Fruit fly (Drosophila melanogaster) whole organism, prepupa: ENCODE measurements around the gene CG13679.

Experiments used
- Blimp-1 ChIP-seq: fragments of 200-800 bp; sonication (Bioruptor generic); optimal IDR thresholded peaks from 3 replicates; lab custom pipeline; 2017; ENCODE audit warnings: missing biosample characterization, missing genetic modification characterization, mild to moderate bottlenecking, moderate library complexity, missing genetic modification reagents
- CG10631 ChIP-seq: fragments of 200-800 bp; sonication (Bioruptor generic); optimal IDR thresholded peaks from 2 replicates; lab custom pipeline; 2016; ENCODE audit warnings: missing biosample characterization, missing genetic modification characterization
- CG11294 ChIP-seq: fragments of 200-800 bp; sonication (Bioruptor generic); IDR thresholded peaks from 2 replicates; pipeline ENCODE4 v1.3.6; 2022; ENCODE audit warnings: missing biosample characterization, missing genetic modification characterization
- CG11762 ChIP-seq: fragments of 200-800 bp; sonication (Bioruptor generic); optimal IDR thresholded peaks from 3 replicates; lab custom pipeline; 2016; ENCODE audit warnings: missing biosample characterization, missing genetic modification characterization; ENCODE audit not compliant: insufficient read depth
- CG11902 ChIP-seq: fragments of 200-800 bp; sonication (Bioruptor generic); optimal IDR thresholded peaks from 3 replicates; lab custom pipeline; 2016; ENCODE audit warnings: missing biosample characterization, missing genetic modification characterization
- CG15336 ChIP-seq: fragments of 200-800 bp; sonication (Bioruptor generic); IDR thresholded peaks from 2 replicates; pipeline ENCODE4 v1.3.6; 2022; ENCODE audit warnings: missing biosample characterization, missing genetic modification characterization
- CG3032 ChIP-seq: fragments of 200-800 bp; optimal IDR thresholded peaks from 2 replicates; lab custom pipeline; 2019; ENCODE audit warnings: missing biosample characterization, mild to moderate bottlenecking, missing genetic modification characterization, moderate library complexity
- CG32006 ChIP-seq: fragments of 200-800 bp; sonication (Bioruptor generic); optimal IDR thresholded peaks from 3 replicates; lab custom pipeline; 2017; ENCODE audit warnings: missing biosample characterization, mild to moderate bottlenecking, missing genetic modification characterization
- CG34406 ChIP-seq: fragments of 200-800 bp; sonication (Bioruptor generic); optimal IDR thresholded peaks from 3 replicates; lab custom pipeline; 2016; ENCODE audit warnings: missing biosample characterization, missing genetic modification characterization
- CG4318 ChIP-seq: fragments of 200-800 bp; sonication (Bioruptor generic); optimal IDR thresholded peaks from 3 replicates; lab custom pipeline; 2017; ENCODE audit warnings: missing biosample characterization, mild to moderate bottlenecking, missing genetic modification characterization
- CG6163 ChIP-seq: fragments of 200-800 bp; sonication (Bioruptor generic); IDR thresholded peaks from 3 replicates; pipeline ENCODE4 v1.3.6; 2022; ENCODE audit warnings: missing biosample characterization, missing genetic modification characterization
- CG6276 ChIP-seq: fragments of 200-800 bp; sonication (Bioruptor generic); optimal IDR thresholded peaks from 2 replicates; lab custom pipeline; 2017; ENCODE audit warnings: missing biosample characterization, mild to moderate bottlenecking, missing genetic modification characterization
- CG6792 ChIP-seq: fragments of 200-800 bp; sonication (Bioruptor generic); optimal IDR thresholded peaks from 3 replicates; lab custom pipeline; 2016; ENCODE audit warnings: missing biosample characterization, missing genetic modification characterization
- CG6808 ChIP-seq: fragments of 200-800 bp; sonication (Bioruptor generic); optimal IDR thresholded peaks from 3 replicates; lab custom pipeline; 2017; ENCODE audit warnings: missing biosample characterization, missing genetic modification characterization, mild to moderate bottlenecking, moderate library complexity, missing genetic modification reagents
- CG7368 ChIP-seq: fragments of 200-800 bp; sonication (Bioruptor generic); optimal IDR thresholded peaks from 3 replicates; lab custom pipeline; 2016; ENCODE audit warnings: missing biosample characterization, missing genetic modification characterization
- CG8119 ChIP-seq: fragments of 200-800 bp; sonication (Bioruptor generic); IDR thresholded peaks from 3 replicates; pipeline ENCODE4 v1.3.6; 2022; ENCODE audit warnings: missing biosample characterization, missing genetic modification characterization
- CG8319 ChIP-seq: fragments of 200-800 bp; sonication (Bioruptor generic); optimal IDR thresholded peaks from 3 replicates; lab custom pipeline; 2016; ENCODE audit warnings: missing biosample characterization, missing genetic modification characterization
- CG8632 ChIP-seq: fragments of 200-800 bp; sonication (Bioruptor generic); optimal IDR thresholded peaks from 3 replicates; lab custom pipeline; 2016; ENCODE audit warnings: missing biosample characterization, missing genetic modification characterization
- Eip75B ChIP-seq: fragments of 200-800 bp; sonication (Bioruptor generic); optimal IDR thresholded peaks from 3 replicates; lab custom pipeline; 2016; ENCODE audit warnings: missing biosample characterization, missing genetic modification characterization
- Eip78C ChIP-seq: fragments of 200-800 bp; sonication (Bioruptor generic); peaks from one replicate; lab custom pipeline; 2016; ENCODE audit warnings: missing biosample characterization, missing genetic modification characterization
- Eip93F ChIP-seq: fragments of 200-800 bp; sonication (Bioruptor generic); optimal IDR thresholded peaks from 2 replicates; lab custom pipeline; 2016; ENCODE audit warnings: missing biosample characterization, mild to moderate bottlenecking, missing genetic modification characterization
- Ets96B ChIP-seq: fragments of 200-800 bp; optimal IDR thresholded peaks from 2 replicates; lab custom pipeline; 2019; ENCODE audit warnings: missing biosample characterization, mild to moderate bottlenecking, missing genetic modification characterization, moderate library complexity
- Hr38 ChIP-seq: sonication (Bioruptor generic); optimal IDR thresholded peaks from 2 replicates; lab custom pipeline; 2016; ENCODE audit warnings: missing biosample characterization, missing genetic modification characterization
- Hr39 ChIP-seq: fragments of 200-800 bp; sonication (Bioruptor generic); optimal IDR thresholded peaks from 2 replicates; lab custom pipeline; 2016; ENCODE audit warnings: missing biosample characterization, missing genetic modification characterization
- Lpt ChIP-seq: fragments of 200-800 bp; sonication (Bioruptor generic); optimal IDR thresholded peaks from 3 replicates; lab custom pipeline; 2016; ENCODE audit warnings: missing biosample characterization, missing genetic modification characterization
- OdsH ChIP-seq: fragments of 200-800 bp; sonication (Bioruptor generic); optimal IDR thresholded peaks from 3 replicates; lab custom pipeline; 2016; ENCODE audit warnings: missing biosample characterization, missing genetic modification characterization
- Sox102F ChIP-seq: fragments of 200-800 bp; sonication (Bioruptor generic); optimal IDR thresholded peaks from 2 replicates; lab custom pipeline; 2016; ENCODE audit warnings: missing biosample characterization, mild to moderate bottlenecking, missing genetic modification characterization
- Sox14 ChIP-seq: fragments of 200-800 bp; sonication (Bioruptor generic); optimal IDR thresholded peaks from 3 replicates; lab custom pipeline; 2016; ENCODE audit warnings: missing biosample characterization, missing genetic modification characterization
- Sox15 ChIP-seq: fragments of 200-800 bp; sonication (Bioruptor generic); optimal IDR thresholded peaks from 3 replicates; lab custom pipeline; 2016; ENCODE audit warnings: missing biosample characterization, missing genetic modification characterization
- achi ChIP-seq: fragments of 200-800 bp; sonication (Bioruptor generic); optimal IDR thresholded peaks from 3 replicates; lab custom pipeline; 2016; ENCODE audit warnings: missing biosample characterization, missing genetic modification characterization
- acj6 ChIP-seq: fragments of 200-800 bp; sonication (Bioruptor generic); optimal IDR thresholded peaks from 3 replicates; lab custom pipeline; 2016; ENCODE audit warnings: missing biosample characterization, missing genetic modification characterization
- cyc ChIP-seq: fragments of 200-800 bp; sonication (Bioruptor generic); optimal IDR thresholded peaks from 3 replicates; lab custom pipeline; 2016; ENCODE audit warnings: missing biosample characterization, missing genetic modification characterization
- dac ChIP-seq: fragments of 200-800 bp; sonication (Bioruptor generic); optimal IDR thresholded peaks from 2 replicates; lab custom pipeline; 2017; ENCODE audit warnings: missing biosample characterization, mild to moderate bottlenecking, missing genetic modification characterization
- dsx ChIP-seq: fragments of 200-800 bp; optimal IDR thresholded peaks from 3 replicates; lab custom pipeline; 2019; ENCODE audit warnings: missing biosample characterization, mild to moderate bottlenecking, missing genetic modification characterization, moderate library complexity; ENCODE audit not compliant: poor library complexity, severe bottlenecking
- esn ChIP-seq: fragments of 200-800 bp; sonication (Bioruptor generic); optimal IDR thresholded peaks from 2 replicates; lab custom pipeline; 2016; ENCODE audit warnings: missing biosample characterization, mild to moderate bottlenecking, missing genetic modification characterization, moderate library complexity
- fd85E ChIP-seq: fragments of 200-800 bp; sonication (Bioruptor generic); optimal IDR thresholded peaks from 3 replicates; lab custom pipeline; 2016; ENCODE audit warnings: missing biosample characterization, missing genetic modification characterization
- fkh ChIP-seq: fragments of 200-800 bp; sonication (Bioruptor generic); optimal IDR thresholded peaks from 3 replicates; lab custom pipeline; 2017; ENCODE audit warnings: missing biosample characterization, mild to moderate bottlenecking, missing genetic modification characterization, moderate library complexity
- lz ChIP-seq: fragments of 200-800 bp; sonication (Bioruptor generic); optimal IDR thresholded peaks from 3 replicates; lab custom pipeline; 2016; ENCODE audit warnings: missing biosample characterization, missing genetic modification characterization
- net ChIP-seq: fragments of 200-800 bp; sonication (Bioruptor generic); optimal IDR thresholded peaks from 3 replicates; lab custom pipeline; 2016; ENCODE audit warnings: missing biosample characterization, missing genetic modification characterization
- pdm3 ChIP-seq: fragments of 200-800 bp; sonication (Bioruptor generic); optimal IDR thresholded peaks from 3 replicates; lab custom pipeline; 2016; ENCODE audit warnings: missing biosample characterization, missing genetic modification characterization
- salr ChIP-seq, 2 experiments: fragments of 200-800 bp; sonication (Bioruptor generic); optimal IDR thresholded peaks; 3 replicates each; lab custom pipeline; 2016 to 2018; ENCODE audit warnings: missing biosample characterization in 2 of 2, missing genetic modification characterization in 2 of 2, mild to moderate bottlenecking in 1 of 2
- svp ChIP-seq: fragments of 200-800 bp; sonication (Bioruptor generic); peaks from one replicate; lab custom pipeline; 2016; ENCODE audit warnings: missing biosample characterization, missing genetic modification characterization
- vri ChIP-seq: fragments of 200-800 bp; sonication (Bioruptor generic); optimal IDR thresholded peaks from 3 replicates; lab custom pipeline; 2016; ENCODE audit warnings: missing biosample characterization, mild to moderate bottlenecking, missing genetic modification characterization

The CG13679 gene

dm6 chr3L:8189234-8189633 is 13.4 kb upstream of the CG13679 start:
- TF ChIP-seq CG34406 (GFP tag; lab: Kevin White, UChicago) (no peak), CG11762 (no peak), Blimp-1 (GFP tag; lab: Kevin White, UChicago) (no peak), net (GFP tag; lab: Kevin White, UChicago) (no peak)

dm6 chr3L:8191042-8191613 is 11.5 kb upstream of the CG13679 start, which contains the start of gene MED24:
Gene MED24, plus strand, starts transcription at chr3L:8191270.
- TF ChIP-seq esn (GFP tag; lab: Kevin White, UChicago): peak; percentile 21
- TF ChIP-seq CG32006 (GFP tag; lab: Kevin White, UChicago): no peak
- TF ChIP-seq CG3032 (tag; lab: Kevin White, UChicago): peak; percentile 0

dm6 chr3L:8193016-8193415 is 9.6 kb upstream of the CG13679 start, which contains the start of gene CG7387:
Gene CG7387, minus strand, starts transcription at chr3L:8193116.
- TF ChIP-seq Sox102F: no peak
- TF ChIP-seq Hr38 (GFP tag; lab: Kevin White, UChicago): no peak
- no peak for TF ChIP-seq fd85E (GFP tag; lab: Kevin White, UChicago)
- no peak for TF ChIP-seq OdsH (GFP tag; lab: Kevin White, UChicago)
- no peak for TF ChIP-seq vri (GFP tag; lab: Kevin White, UChicago)
- TF ChIP-seq CG6276 (GFP tag; lab: Kevin White, UChicago): no peak
- no peak for TF ChIP-seq Lpt (GFP tag; lab: Kevin White, UChicago)

- TF ChIP-seq dsx (GFP tag; lab: Kevin White, UChicago) (no peak), CG11762 (peak; percentile 34), Eip93F (peak; percentile 10), dac (GFP tag; lab: Kevin White, UChicago) (no peak), CG32006 (GFP tag; lab: Kevin White, UChicago) (peak; percentile 28), CG6163 (GFP tag; lab: Robert Waterston, UW) (peak; percentile 62; the same call in 1 of the 3 replicates), CG11902 (peak; percentile 60), Sox14 (GFP tag; lab: Kevin White, UChicago) (peak; percentile 23), net (GFP tag; lab: Kevin White, UChicago) (no peak), acj6 (GFP tag; lab: Kevin White, UChicago) (peak; percentile 67), CG4318 (GFP tag; lab: Kevin White, UChicago) (no peak), CG6808 (GFP tag; lab: Kevin White, UChicago) (no peak), svp (GFP tag; lab: Kevin White, UChicago) (no peak), achi (peak; percentile 20), pdm3 (GFP tag; lab: Kevin White, UChicago) (no peak), CG10631 (GFP tag; lab: Kevin White, UChicago) (peak; percentile 89), esn (GFP tag; lab: Kevin White, UChicago) (peak; percentile 63), lz (GFP tag; lab: Kevin White, UChicago) (peak; percentile 73), CG8119 (GFP tag; lab: Robert Waterston, UW) (no peak), Blimp-1 (GFP tag; lab: Kevin White, UChicago) (peak; percentile 58), OdsH (GFP tag; lab: Kevin White, UChicago) (no peak), cyc (GFP tag; lab: Kevin White, UChicago) (peak; percentile 69), CG7368 (GFP tag; lab: Kevin White, UChicago) (no peak), fkh (GFP tag; lab: Kevin White, UChicago) (no peak), CG11294 (GFP tag; lab: Robert Waterston, UW) (peak; percentile 11; the same call in 1 of the 2 replicates), CG8632 (GFP tag; lab: Kevin White, UChicago) (peak; percentile 52), CG15336 (GFP tag; lab: Robert Waterston, UW) (peak; percentile 55), CG6792 (GFP tag; lab: Kevin White, UChicago) (peak; percentile 41), CG8319 (GFP tag; lab: Kevin White, UChicago) (no peak), Eip75B (GFP tag; lab: Kevin White, UChicago) (no peak), CG6276 (GFP tag; lab: Kevin White, UChicago) (no peak), CG3032 (tag; lab: Kevin White, UChicago) (peak; percentile 69), Sox15 (GFP tag; lab: Kevin White, UChicago) (peak; percentile 76), salr (GFP tag; optimal IDR thresholded peaks at IDR 0.05; lab: Kevin White, UChicago) (peak in 1 of 2 experiments; percentile 6), fd85E (GFP tag; lab: Kevin White, UChicago) (no peak), Eip78C (GFP tag; lab: Kevin White, UChicago) (no peak), Hr39 (peak; percentile 29), Ets96B (tag; lab: Kevin White, UChicago) (peak; percentile 65)
These were observed 4.8 kb upstream of the CG13679 start, which contains the start of the genes UbcE2M and Dhps for dm6 chr3L:8197779-8198279. Gene UbcE2M, minus strand, starts transcription at chr3L:8197987. Gene Dhps, plus strand, starts transcription at chr3L:8198207.
